Worm (Caenorhabditis elegans): Measurements from ENCODE around the gene CC8.3.

The CC8.3 gene

DNA sequence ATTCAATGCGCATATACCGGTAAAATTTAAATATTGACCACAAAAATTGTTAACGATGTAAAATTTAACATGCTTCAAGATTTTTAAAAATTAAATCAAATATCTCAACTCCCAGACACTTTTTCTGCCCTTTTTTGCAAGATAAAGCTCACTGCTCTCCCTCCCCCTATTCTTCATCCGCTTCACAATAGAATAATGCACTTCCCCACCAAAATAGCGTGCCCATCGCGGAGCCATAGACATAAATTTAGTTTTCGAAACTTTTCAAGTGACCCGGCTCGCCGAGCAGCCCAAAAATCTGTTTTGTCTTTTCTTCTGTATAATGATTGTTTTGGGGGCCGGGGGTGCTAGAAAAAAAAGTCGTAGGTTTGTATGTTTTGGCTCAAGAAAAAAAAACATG lies 25.7 kb upstream of the CC8.3 start:
- TF ChIP-seq fkh-10 (GFP tag; optimal IDR thresholded peaks at IDR 0.05): peak; percentile 29
- TF ChIP-seq nhr-28 (tag; optimal IDR thresholded peaks at IDR 0.05): no peak

DNA sequence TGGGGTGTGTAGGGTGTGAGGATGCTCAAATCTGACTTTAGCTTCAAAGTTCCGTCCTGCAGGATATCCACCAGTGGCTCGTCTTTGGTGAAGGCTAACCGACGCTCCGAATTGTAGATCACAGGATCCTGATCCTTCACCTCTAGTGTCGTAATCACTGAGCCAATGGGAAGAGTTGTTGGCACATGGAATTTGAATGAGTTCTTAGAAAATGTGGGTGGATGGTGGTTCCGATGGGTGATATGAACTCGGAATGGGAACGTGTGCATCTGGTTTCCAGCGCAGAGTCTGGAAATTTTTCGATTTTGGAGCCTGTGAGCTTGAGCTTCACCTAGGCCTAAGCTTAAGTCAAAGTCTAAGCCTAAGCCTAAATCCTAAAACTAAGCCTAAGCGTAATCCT lies 24.5 kb upstream of the CC8.3 start:
- no peak for TF ChIP-seq ztf-4 (tag; optimal IDR thresholded peaks at IDR 0.05)
- TF ChIP-seq R02D3.7 (tag; optimal IDR thresholded peaks at IDR 0.05): no peak
- no peak for TF ChIP-seq ceh-9 (tag; optimal IDR thresholded peaks at IDR 0.05)
- TF ChIP-seq nhr-76 (tag; optimal IDR thresholded peaks at IDR 0.05): no peak
- TF ChIP-seq sea-2 (GFP tag; optimal IDR thresholded peaks at IDR 0.05): no peak
- TF ChIP-seq nhr-28 (tag; optimal IDR thresholded peaks at IDR 0.05): no peak
- no peak for TF ChIP-seq ztf-11 (tag; optimal IDR thresholded peaks at IDR 0.05)
- TF ChIP-seq nhr-25 (tag; optimal IDR thresholded peaks at IDR 0.05): no peak
- no peak for TF ChIP-seq eor-1 (tag; optimal IDR thresholded peaks at IDR 0.05)
- TF ChIP-seq nhr-11 (tag; optimal IDR thresholded peaks at IDR 0.05): no peak
- no peak for TF ChIP-seq unc-62 (GFP tag; optimal IDR thresholded peaks at IDR 0.05)
- TF ChIP-seq ceh-28 (tag; optimal IDR thresholded peaks at IDR 0.05): no peak

- no peak for TF ChIP-seq jun-1 (tag; optimal IDR thresholded peaks at IDR 0.05)
- no peak for TF ChIP-seq tbx-2 (tag; optimal IDR thresholded peaks at IDR 0.05)
- TF ChIP-seq ceh-16 (tag; optimal IDR thresholded peaks at IDR 0.05): no peak
These were observed 23.0 kb upstream of the CC8.3 start for ce11 chrIV:3665089-3665488.

ce11 chrIV:3662863-3663262 lies 20.8 kb upstream of the CC8.3 start:
- TF ChIP-seq nhr-25 (tag; optimal IDR thresholded peaks at IDR 0.05) (no peak), pqm-1 (tag; optimal IDR thresholded peaks at IDR 0.05) (no peak), daf-12 (tag; optimal IDR thresholded peaks at IDR 0.05) (no peak), eor-1 (tag; optimal IDR thresholded peaks at IDR 0.05) (no peak), lin-15B (tag; optimal IDR thresholded peaks at IDR 0.05) (no peak), fkh-2 (tag; optimal IDR thresholded peaks at IDR 0.05) (no peak), nhr-76 (tag; optimal IDR thresholded peaks at IDR 0.05) (no peak), mml-1 (tag; optimal IDR thresholded peaks at IDR 0.05) (no peak), fkh-10 (GFP tag; optimal IDR thresholded peaks at IDR 0.05) (no peak), R02D3.7 (tag; optimal IDR thresholded peaks at IDR 0.05) (no peak), nhr-12 (tag; optimal IDR thresholded peaks at IDR 0.05) (no peak), nhr-237 (tag; optimal IDR thresholded peaks at IDR 0.05) (no peak), lin-39 (tag; optimal IDR thresholded peaks at IDR 0.05) (no peak), elt-3 (tag; optimal IDR thresholded peaks at IDR 0.05) (no peak), ceh-16 (tag; optimal IDR thresholded peaks at IDR 0.05) (no peak), ztf-11 (tag; optimal IDR thresholded peaks at IDR 0.05) (no peak), zag-1 (tag; optimal IDR thresholded peaks at IDR 0.05) (no peak), egl-27 (tag; optimal IDR thresholded peaks at IDR 0.05) (no peak)

DNA sequence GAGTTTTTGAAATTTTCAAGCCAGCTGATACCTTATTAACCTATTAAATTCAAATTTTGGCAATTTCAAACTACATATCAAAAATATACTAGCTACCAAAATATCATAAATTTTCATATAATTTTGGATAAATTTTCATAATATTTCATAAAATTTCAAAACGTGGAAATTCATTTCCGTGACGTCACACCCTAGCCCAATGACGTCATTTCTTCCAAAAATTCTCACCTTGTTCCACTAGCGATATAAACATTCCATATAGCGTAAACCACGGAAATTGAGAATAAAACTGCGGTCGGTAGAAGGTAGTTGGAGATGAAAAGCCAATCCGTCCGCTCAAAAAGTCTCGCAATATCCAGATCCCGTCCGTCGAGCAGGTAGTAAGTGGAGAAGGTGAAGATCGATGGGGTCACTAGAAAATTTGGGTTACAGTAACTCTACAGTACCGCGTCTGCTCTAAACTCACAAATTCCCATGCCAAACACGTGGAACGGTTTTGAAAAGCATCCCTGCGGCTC lies 19.1 kb upstream of the CC8.3 start:
- TF ChIP-seq nhr-11 (tag; optimal IDR thresholded peaks at IDR 0.05) (no peak), nhr-23 (tag; optimal IDR thresholded peaks at IDR 0.05) (no peak), nhr-12 (tag; optimal IDR thresholded peaks at IDR 0.05) (no peak), lin-39 (tag; optimal IDR thresholded peaks at IDR 0.05) (no peak), tbx-2 (tag; optimal IDR thresholded peaks at IDR 0.05) (no peak), nhr-25 (tag; optimal IDR thresholded peaks at IDR 0.05) (no peak), nhr-67 (tag; optimal IDR thresholded peaks at IDR 0.05) (no peak), pqm-1 (tag; optimal IDR thresholded peaks at IDR 0.05) (no peak), daf-12 (tag; optimal IDR thresholded peaks at IDR 0.05) (no peak), nhr-76 (tag; optimal IDR thresholded peaks at IDR 0.05) (no peak)

ce11 chrIV:3659951-3660350 lies 17.9 kb upstream of the CC8.3 start:
- TF ChIP-seq egl-27 (tag; optimal IDR thresholded peaks at IDR 0.05): no peak
- TF ChIP-seq unc-39 (tag; optimal IDR thresholded peaks at IDR 0.05): no peak
- TF ChIP-seq hmg-11 (tag; optimal IDR thresholded peaks at IDR 0.05): no peak
- no peak for TF ChIP-seq mml-1 (tag; optimal IDR thresholded peaks at IDR 0.05)
- no peak for TF ChIP-seq daf-12 (tag; optimal IDR thresholded peaks at IDR 0.05)
- TF ChIP-seq ceh-9 (tag; optimal IDR thresholded peaks at IDR 0.05): no peak
- no peak for TF ChIP-seq elt-1 (tag; optimal IDR thresholded peaks at IDR 0.05)
- TF ChIP-seq zag-1 (tag; optimal IDR thresholded peaks at IDR 0.05): no peak
- no peak for TF ChIP-seq skn-1 (tag; optimal IDR thresholded peaks at IDR 0.05)
- no peak for TF ChIP-seq elt-2 (tag; optimal IDR thresholded peaks at IDR 0.05)
- no peak for TF ChIP-seq ama-1 (optimal IDR thresholded peaks at IDR 0.05)
- TF ChIP-seq nhr-77 (tag; optimal IDR thresholded peaks at IDR 0.05): no peak
- no peak for TF ChIP-seq tbx-2 (tag; optimal IDR thresholded peaks at IDR 0.05)
- no peak for TF ChIP-seq ceh-16 (tag; optimal IDR thresholded peaks at IDR 0.05)
- TF ChIP-seq sea-2 (GFP tag; optimal IDR thresholded peaks at IDR 0.05): no peak
- no peak for TF ChIP-seq ztf-11 (tag; optimal IDR thresholded peaks at IDR 0.05)
